Fruit fly (Drosophila melanogaster) whole organism, embryonic: ENCODE measurements around the gene CG10602.

Experiments used
- Abd-B ChIP-seq: fragments of 200-800 bp; sonication (Bioruptor generic); optimal IDR thresholded peaks from 2 replicates; lab custom pipeline; 2018; ENCODE audit warnings: missing biosample characterization, mild to moderate bottlenecking, missing genetic modification characterization, moderate library complexity
- Atf6 ChIP-seq: fragments of 200-800 bp; sonication (Bioruptor generic); IDR thresholded peaks from 2 replicates; pipeline ENCODE4 v1.3.6; 2022; ENCODE audit warnings: missing biosample characterization, missing genetic modification characterization
- CG10209 ChIP-seq: fragments of 200-800 bp; sonication (Bioruptor generic); optimal IDR thresholded peaks from 3 replicates; lab custom pipeline; 2017; ENCODE audit warnings: missing biosample characterization, mild to moderate bottlenecking, missing genetic modification characterization, missing genetic modification reagents
- CG1024 ChIP-seq: fragments of 200-800 bp; sonication (Bioruptor generic); IDR thresholded peaks from 2 replicates; pipeline ENCODE4 v1.3.6; 2022; ENCODE audit warnings: missing biosample characterization, missing genetic modification characterization
- CG11085 ChIP-seq: fragments of 200-800 bp; sonication (Bioruptor generic); IDR thresholded peaks from 2 replicates; pipeline ENCODE4 v1.3.6; 2022; ENCODE audit warnings: missing biosample characterization, missing genetic modification characterization
- CG11696 ChIP-seq: fragments of 200-800 bp; sonication (Bioruptor generic); IDR thresholded peaks from 2 replicates; pipeline ENCODE4 v1.3.6; 2022; ENCODE audit warnings: missing biosample characterization, missing genetic modification characterization
- CG13424 ChIP-seq: fragments of 200-800 bp; sonication (Bioruptor generic); optimal IDR thresholded peaks from 2 replicates; lab custom pipeline; 2019; ENCODE audit warnings: missing biosample characterization, mild to moderate bottlenecking, missing genetic modification characterization, moderate library complexity
- CG14710 ChIP-seq: fragments of 200-800 bp; sonication (Bioruptor generic); optimal IDR thresholded peaks from 3 replicates; lab custom pipeline; 2019; ENCODE audit warnings: missing biosample characterization, mild to moderate bottlenecking, missing genetic modification characterization, moderate library complexity
- CG18011 ChIP-seq: fragments of 200-800 bp; sonication (Bioruptor generic); optimal IDR thresholded peaks from 2 replicates; lab custom pipeline; 2017; ENCODE audit warnings: missing biosample characterization, missing genetic modification characterization, mild to moderate bottlenecking, moderate library complexity, missing genotype
- CG1832 ChIP-seq: fragments of 200-800 bp; sonication (Bioruptor generic); optimal IDR thresholded peaks from 2 replicates; lab custom pipeline; 2017; ENCODE audit warnings: missing biosample characterization, mild to moderate bottlenecking, missing genetic modification characterization, inconsistent platforms
- CG2129 ChIP-seq: fragments of 200-800 bp; sonication (Bioruptor generic); IDR thresholded peaks from 2 replicates; pipeline ENCODE4 v1.3.6; 2022; ENCODE audit warnings: missing biosample characterization, missing genetic modification characterization; ENCODE audit not compliant: partially characterized antibody
- CG6765 ChIP-seq: fragments of 200-800 bp; sonication (Bioruptor generic); optimal IDR thresholded peaks from 3 replicates; lab custom pipeline; 2017; ENCODE audit warnings: missing biosample characterization, mild to moderate bottlenecking, missing genetic modification characterization
- CG7372 ChIP-seq: fragments of 200-800 bp; sonication (Bioruptor generic); IDR thresholded peaks from 2 replicates; pipeline ENCODE4 v1.3.6; 2022; ENCODE audit warnings: missing biosample characterization, missing genetic modification characterization
- CG7745 ChIP-seq: fragments of 200-800 bp; sonication (Bioruptor generic); optimal IDR thresholded peaks from 2 replicates; lab custom pipeline; 2018; ENCODE audit warnings: missing biosample characterization, mild to moderate bottlenecking, missing genetic modification characterization, moderate library complexity
- CG7928 ChIP-seq: fragments of 200-800 bp; sonication (Bioruptor generic); optimal IDR thresholded peaks from 2 replicates; lab custom pipeline; 2017; ENCODE audit warnings: missing biosample characterization, mild to moderate bottlenecking, missing genetic modification characterization
- CG8478 ChIP-seq: fragments of >200 bp; optimal IDR thresholded peaks from 2 replicates; lab custom pipeline; 2018
- CG9727 ChIP-seq: fragments of 200-800 bp; sonication (Bioruptor generic); optimal IDR thresholded peaks from 3 replicates; lab custom pipeline; 2017; ENCODE audit warnings: missing biosample characterization, mild to moderate bottlenecking, missing genetic modification characterization
- CG9817 ChIP-seq: fragments of 200-800 bp; sonication (Bioruptor generic); optimal IDR thresholded peaks from 2 replicates; lab custom pipeline; 2018; ENCODE audit warnings: missing biosample characterization, mild to moderate bottlenecking, missing genetic modification characterization, moderate library complexity
- CkIIα-i1 ChIP-seq: fragments of 200-800 bp; sonication (Bioruptor generic); IDR thresholded peaks from 2 replicates; pipeline ENCODE4 v1.3.6; 2022; ENCODE audit warnings: missing biosample characterization, missing genetic modification characterization
- CoRest ChIP-seq: fragments of 200-800 bp; sonication (Bioruptor generic); optimal IDR thresholded peaks from 3 replicates; lab custom pipeline; 2018; ENCODE audit warnings: missing biosample characterization, mild to moderate bottlenecking, missing genetic modification characterization, moderate library complexity
- E2f1 ChIP-seq: fragments of 200-800 bp; sonication (Bioruptor generic); IDR thresholded peaks from 2 replicates; pipeline ENCODE4 v1.3.6; 2022; ENCODE audit warnings: missing biosample characterization, missing genetic modification characterization
- Hey ChIP-seq: fragments of 200-800 bp; sonication (Bioruptor generic); optimal IDR thresholded peaks from 3 replicates; lab custom pipeline; 2018; ENCODE audit warnings: missing biosample characterization, mild to moderate bottlenecking, missing genetic modification characterization
- Hr51 ChIP-seq, 2 experiments: fragments of 200-800 bp; sonication (Bioruptor generic); optimal IDR thresholded peaks; 2 replicates in 1 of 2; 3 replicates in 1 of 2; lab custom pipeline; 2016 to 2018; ENCODE audit warnings: missing biosample characterization in 2 of 2, missing genetic modification characterization in 2 of 2, mild to moderate bottlenecking in 1 of 2, moderate library complexity in 1 of 2
- Lim3 ChIP-seq: fragments of 200-800 bp; sonication (Bioruptor generic); IDR thresholded peaks from 2 replicates; pipeline ENCODE4 v1.3.6; 2022; ENCODE audit warnings: missing biosample characterization, missing genetic modification characterization
- NC2α ChIP-seq: fragments of 200-800 bp; sonication (Bioruptor generic); optimal IDR thresholded peaks from 2 replicates; lab custom pipeline; 2016; ENCODE audit warnings: missing biosample characterization, missing genetic modification characterization
- NK7.1 ChIP-seq: fragments of 200-800 bp; sonication (Bioruptor generic); optimal IDR thresholded peaks from 3 replicates; lab custom pipeline; 2016; ENCODE audit warnings: missing biosample characterization, missing genetic modification characterization
- Nf-YC ChIP-seq: fragments of 200-800 bp; optimal IDR thresholded peaks from 3 replicates; lab custom pipeline; 2019; ENCODE audit warnings: missing biosample characterization, mild to moderate bottlenecking, missing genetic modification characterization, moderate library complexity
- Oli ChIP-seq: fragments of 200-800 bp; sonication (Bioruptor generic); optimal IDR thresholded peaks from 2 replicates; lab custom pipeline; 2018; ENCODE audit warnings: missing biosample characterization, mild to moderate bottlenecking, missing genetic modification characterization, moderate library complexity
- Taf1 ChIP-seq: fragments of 200-800 bp; sonication (Bioruptor generic); IDR thresholded peaks from 2 replicates; pipeline ENCODE4 v1.3.6; 2022; ENCODE audit warnings: missing biosample characterization, missing genetic modification characterization
- amos ChIP-seq: fragments of 200-800 bp; sonication (Bioruptor generic); IDR thresholded peaks from 2 replicates; pipeline ENCODE4 v1.3.6; 2022; ENCODE audit warnings: missing biosample characterization, missing genetic modification characterization; ENCODE audit not compliant: partially characterized antibody
- chif ChIP-seq, 2 experiments: fragments of 200-800 bp; sonication (Bioruptor generic); optimal IDR thresholded peaks; 3 replicates each; lab custom pipeline; 2016; ENCODE audit warnings: missing biosample characterization in 2 of 2, missing genetic modification characterization in 2 of 2
- disco-r ChIP-seq: fragments of 200-800 bp; sonication (Bioruptor generic); optimal IDR thresholded peaks from 2 replicates; lab custom pipeline; 2016; ENCODE audit warnings: missing biosample characterization, missing genetic modification characterization
- dmrt11E ChIP-seq: fragments of 200-800 bp; sonication (Bioruptor generic); optimal IDR thresholded peaks from 3 replicates; lab custom pipeline; 2018; ENCODE audit warnings: missing biosample characterization, mild to moderate bottlenecking, missing genetic modification characterization, moderate library complexity
- dpn ChIP-seq, 2 experiments: fragments of 200-800 bp; sonication (Bioruptor generic); optimal IDR thresholded peaks; 3 replicates each; lab custom pipeline; 2016; ENCODE audit warnings: missing biosample characterization in 2 of 2, missing genetic modification characterization in 2 of 2
- grau ChIP-seq: fragments of 200-800 bp; optimal IDR thresholded peaks from 3 replicates; lab custom pipeline; 2019; ENCODE audit warnings: missing biosample characterization, mild to moderate bottlenecking, missing genetic modification characterization, moderate library complexity
- gsb-n ChIP-seq: fragments of 200-800 bp; sonication (Bioruptor generic); optimal IDR thresholded peaks from 3 replicates; lab custom pipeline; 2018; ENCODE audit warnings: missing biosample characterization, mild to moderate bottlenecking, missing genetic modification characterization
- hkb ChIP-seq, 2 experiments: fragments of 200-800 bp in 1 of 2; fragments of >200 bp in 1 of 2; sonication (Bioruptor generic) in 1 of 2; IDR thresholded peaks in 1 of 2; optimal IDR thresholded peaks in 1 of 2; 2 replicates each; pipeline versions ENCODE4 v1.3.6 to Lab custom; 2017 to 2022; ENCODE audit warnings: missing biosample characterization in 1 of 2, missing genetic modification characterization in 1 of 2
- kay ChIP-seq: fragments of 200-800 bp; sonication (Bioruptor generic); optimal IDR thresholded peaks from 2 replicates; lab custom pipeline; 2016; ENCODE audit warnings: missing biosample characterization, missing genetic modification characterization
- lmd ChIP-seq: fragments of 200-800 bp; sonication (Bioruptor generic); IDR thresholded peaks from 2 replicates; pipeline ENCODE4 v1.3.6; 2022; ENCODE audit warnings: missing biosample characterization, missing genetic modification characterization
- mirr ChIP-seq: fragments of 200-800 bp; sonication (Bioruptor generic); optimal IDR thresholded peaks from 3 replicates; lab custom pipeline; 2018; ENCODE audit warnings: missing biosample characterization, mild to moderate bottlenecking, missing genetic modification characterization
- oc ChIP-seq: fragments of 200-800 bp; sonication (Bioruptor generic); optimal IDR thresholded peaks from 2 replicates; lab custom pipeline; 2018; ENCODE audit warnings: missing biosample characterization, mild to moderate bottlenecking, missing genetic modification characterization, moderate library complexity
- sd ChIP-seq: fragments of 200-800 bp; sonication (Bioruptor generic); optimal IDR thresholded peaks from 3 replicates; lab custom pipeline; 2018; ENCODE audit warnings: missing biosample characterization, mild to moderate bottlenecking, missing genetic modification characterization, moderate library complexity
- sisA ChIP-seq: fragments of 200-800 bp; sonication (Bioruptor generic); IDR thresholded peaks from 2 replicates; pipeline ENCODE4 v1.3.6; 2022; ENCODE audit warnings: missing biosample characterization, missing genetic modification characterization
- slou ChIP-seq: fragments of 200-800 bp; sonication (Bioruptor generic); optimal IDR thresholded peaks from 3 replicates; lab custom pipeline; 2016; ENCODE audit warnings: missing biosample characterization, missing genetic modification characterization
- sqz ChIP-seq: fragments of 200-800 bp; sonication (Bioruptor generic); optimal IDR thresholded peaks from 3 replicates; lab custom pipeline; 2018; ENCODE audit warnings: missing biosample characterization, mild to moderate bottlenecking, missing genetic modification characterization
- tgo ChIP-seq: fragments of 200-800 bp; sonication (Bioruptor generic); IDR thresholded peaks from 3 replicates; pipeline ENCODE4 v1.3.6; 2022; ENCODE audit warnings: missing biosample characterization, missing genetic modification characterization
- tll ChIP-seq, 2 experiments: fragments of 200-800 bp in 1 of 2; fragments of >200 bp in 1 of 2; sonication (Bioruptor generic) in 1 of 2; optimal IDR thresholded peaks; 2 replicates each; lab custom pipeline; 2017 to 2019; ENCODE audit warnings: missing biosample characterization in 2 of 2, missing genetic modification characterization in 2 of 2, mild to moderate bottlenecking in 1 of 2, moderate library complexity in 1 of 2
- tx ChIP-seq: fragments of 200-800 bp; sonication (Bioruptor generic); optimal IDR thresholded peaks from 2 replicates; lab custom pipeline; 2016; ENCODE audit warnings: missing biosample characterization, missing genetic modification characterization
- wek ChIP-seq: fragments of 200-800 bp; sonication (Bioruptor generic); optimal IDR thresholded peaks from 3 replicates; lab custom pipeline; 2018; ENCODE audit warnings: missing biosample characterization, mild to moderate bottlenecking, missing genetic modification characterization, moderate library complexity
- z ChIP-seq: fragments of 200-800 bp; sonication (Bioruptor generic); IDR thresholded peaks from 3 replicates; pipeline ENCODE4 v1.3.6; 2022; ENCODE audit warnings: missing biosample characterization, missing genetic modification characterization
- zfh1 ChIP-seq: fragments of 200-800 bp; sonication (Bioruptor generic); IDR thresholded peaks from 3 replicates; pipeline ENCODE4 v1.3.6; 2022; ENCODE audit warnings: missing biosample characterization, missing genetic modification characterization

Gene CG10602

dm6 chr2L:18815194-18815593 lies 43.9 kb downstream of the CG10602 start:
- TF ChIP-seq lmd (GFP tag; lab: Robert Waterston, UW) = no peak
- no peak for TF ChIP-seq grau (tag; lab: Kevin White, UChicago)
- no peak for TF ChIP-seq sqz (GFP tag; lab: Kevin White, UChicago)
- TF ChIP-seq CG11696 (GFP tag; lab: Robert Waterston, UW) = no peak
- peak; percentile 48 for TF ChIP-seq gsb-n (tag; lab: Kevin White, UChicago)
- TF ChIP-seq oc (tag; lab: Kevin White, UChicago) = peak; percentile 79
- TF ChIP-seq tx = no peak
- no peak for TF ChIP-seq CG9727 (GFP tag; lab: Kevin White, UChicago)
- TF ChIP-seq Atf6 = no peak
- TF ChIP-seq mirr (GFP tag; lab: Kevin White, UChicago) = peak; percentile 88
- TF ChIP-seq tgo (GFP tag; lab: Robert Waterston, UW) = no peak
- no peak for TF ChIP-seq CG1832 (GFP tag; lab: Kevin White, UChicago)
- no peak for TF ChIP-seq hkb (optimal IDR thresholded peaks at IDR 0.05; lab: Kevin White, UChicago)
- TF ChIP-seq hkb (GFP tag; IDR thresholded peaks at IDR 0.05; lab: Robert Waterston, UW) = 0 out of 2 replicates have a peak, but pooled peaks have one; percentile 36
- TF ChIP-seq tll (GFP tag; optimal IDR thresholded peaks at IDR 0.05; lab: Kevin White, UChicago) = peak in 1 of 2 experiments; percentile 59
- TF ChIP-seq NK7.1 (GFP tag; lab: Kevin White, UChicago) = no peak
- TF ChIP-seq CoRest = no peak
- TF ChIP-seq dmrt11E (tag; lab: Kevin White, UChicago) = no peak
- TF ChIP-seq kay = no peak
- TF ChIP-seq sisA = no peak
- peak; percentile 29 for TF ChIP-seq Nf-YC
- TF ChIP-seq CG7745 (tag; lab: Kevin White, UChicago) = no peak
- no peak for TF ChIP-seq disco-r
- TF ChIP-seq Abd-B = no peak
- TF ChIP-seq CG11085 (GFP tag; lab: Robert Waterston, UW) = no peak
- no peak for TF ChIP-seq Lim3 (GFP tag; lab: Robert Waterston, UW)
- no peak for TF ChIP-seq CG13424 (tag; lab: Kevin White, UChicago)
- TF ChIP-seq wek (GFP tag; lab: Kevin White, UChicago) = no peak
- no peak for TF ChIP-seq CG7928 (GFP tag; lab: Kevin White, UChicago)
- TF ChIP-seq CG9817 (tag; lab: Kevin White, UChicago) = no peak
- no peak for TF ChIP-seq CG7372 (GFP tag; lab: Robert Waterston, UW)
- TF ChIP-seq zfh1 = no peak
- no peak for TF ChIP-seq CG1024 (GFP tag; lab: Robert Waterston, UW)
- TF ChIP-seq z = no peak
- TF ChIP-seq Hr51 (GFP tag; optimal IDR thresholded peaks at IDR 0.05; lab: Kevin White, UChicago) = no peak
- no peak for TF ChIP-seq Taf1 (GFP tag; lab: Robert Waterston, UW)
- TF ChIP-seq CG2129 (GFP tag; lab: Robert Waterston, UW) = no peak
- no peak for TF ChIP-seq Oli (tag; lab: Kevin White, UChicago)
- no peak for TF ChIP-seq CkIIα-i1 (GFP tag; lab: Robert Waterston, UW)
- no peak for TF ChIP-seq CG14710 (tag; lab: Kevin White, UChicago)
- TF ChIP-seq CG18011 = no peak
- peak; percentile 18 for TF ChIP-seq Hey
- no peak for TF ChIP-seq slou (GFP tag; lab: Kevin White, UChicago)
- TF ChIP-seq dpn (GFP tag; optimal IDR thresholded peaks at IDR 0.05; lab: Kevin White, UChicago) = no peak
- TF ChIP-seq CG6765 = no peak
- no peak for TF ChIP-seq NC2α
- TF ChIP-seq chif (GFP tag; optimal IDR thresholded peaks at IDR 0.05; lab: Kevin White, UChicago) = no peak
- TF ChIP-seq CG8478 (lab: Kevin White, UChicago) = no peak
- no peak for TF ChIP-seq amos
- no peak for TF ChIP-seq CG10209 (GFP tag; lab: Kevin White, UChicago)
- no peak for TF ChIP-seq sd (tag; lab: Kevin White, UChicago)
- TF ChIP-seq E2f1 (GFP tag; lab: Robert Waterston, UW) = no peak
